Fruit fly (Drosophila melanogaster) whole organism, wandering third instar larva: Measurements from ENCODE around the gene CG4955.

Experiments used
- Dif ChIP-seq: fragments of 200-275, 200-300 bp; sonication (Bioruptor generic); optimal IDR thresholded peaks from 2 replicates; lab custom pipeline; 2018; ENCODE audit warnings: missing biosample characterization, missing genetic modification characterization; ENCODE audit not compliant: partially characterized antibody
- GATAd ChIP-seq: sonication (Bioruptor generic); optimal IDR thresholded peaks from 2 replicates; lab custom pipeline; 2016; ENCODE audit warnings: missing biosample characterization, missing genetic modification characterization
- Jra ChIP-seq: sonication (Bioruptor generic); optimal IDR thresholded peaks from 2 replicates; lab custom pipeline; 2016; ENCODE audit warnings: missing biosample characterization, missing genetic modification characterization
- brk ChIP-seq: fragments of 200-800 bp; sonication (Bioruptor generic); optimal IDR thresholded peaks from 2 replicates; lab custom pipeline; 2016; ENCODE audit warnings: missing biosample characterization, mild to moderate bottlenecking, missing genetic modification characterization
- tai ChIP-seq: sonication (Bioruptor generic); optimal IDR thresholded peaks from 2 replicates; lab custom pipeline; 2016; ENCODE audit warnings: missing biosample characterization, missing genetic modification characterization

Gene CG4955

dm6 chrX:17132685-17133084 is 51.4 kb downstream of the CG4955 start:
- TF ChIP-seq Dif (no peak), Jra (no peak), tai (no peak), brk (no peak), GATAd (GFP tag; lab: Kevin White, UChicago) (no peak)
- TF ChIP-seq, all 38 proteins: peak for 0
